Fruit fly (Drosophila melanogaster): ENCODE measurements around the gene CG4631.

The CG4631 gene

DNA sequence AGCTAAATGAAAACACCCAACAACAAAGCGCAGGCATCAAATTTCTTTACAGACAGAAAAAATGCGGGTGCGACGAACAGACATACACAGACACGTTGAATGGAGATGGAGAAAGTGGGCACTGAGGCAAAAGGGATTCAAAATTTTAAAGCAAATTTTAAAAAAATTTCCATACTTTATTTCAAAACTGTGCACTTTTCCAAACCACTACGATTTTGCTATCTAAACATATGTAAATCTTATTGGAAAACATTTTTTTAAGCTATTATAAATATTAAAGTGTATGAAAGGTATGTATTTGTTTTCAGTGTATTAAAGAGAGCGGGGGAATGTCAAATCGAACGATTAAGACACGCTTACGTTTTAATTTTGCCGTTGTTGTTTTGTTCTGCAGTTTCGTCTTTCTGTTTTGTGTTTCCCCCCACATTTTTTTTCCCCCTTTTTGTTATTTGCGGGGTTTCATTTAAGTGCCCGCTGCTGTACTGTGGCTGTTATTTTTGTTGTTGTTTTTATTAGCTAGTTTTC lies 13.3 kb downstream of the CG4631 start (continued):
- TF ChIP-seq Hr78 (GFP tag; optimal IDR thresholded peaks at IDR 0.05) (no peak), Myc (optimal IDR thresholded peaks at IDR 0.05) (no peak), Abd-B (GFP tag; optimal IDR thresholded peaks at IDR 0.05) (no peak), Rel (GFP tag; optimal IDR thresholded peaks at IDR 0.05) (peak; percentile 20), Rel (tag; optimal IDR thresholded peaks at IDR 0.05) (peak; percentile 89)

DNA sequence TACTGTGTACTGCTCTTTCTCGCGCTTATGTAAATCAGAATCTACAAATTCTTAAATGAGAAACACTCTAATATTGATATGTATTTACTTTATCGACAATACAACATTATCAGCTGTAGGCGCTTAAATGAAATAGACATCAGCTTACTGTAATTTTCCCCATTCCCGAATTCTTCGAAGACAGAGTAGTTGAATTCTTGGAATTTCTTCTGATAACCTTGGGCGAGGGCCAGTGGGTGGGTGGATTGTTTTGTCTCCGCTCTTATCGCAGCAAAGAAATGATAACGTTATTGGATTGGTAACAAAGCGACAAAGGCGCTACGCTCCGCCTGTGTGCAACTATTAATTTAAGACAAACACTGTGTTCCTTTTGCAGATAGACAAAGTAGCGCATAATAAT lies 14.3 kb downstream of the CG4631 start:
- TF ChIP-seq dmrt93B (GFP tag; optimal IDR thresholded peaks at IDR 0.05), result no peak
- TF ChIP-seq Hnf4 (GFP tag; optimal IDR thresholded peaks at IDR 0.05), result no peak
- no peak for TF ChIP-seq rgr (GFP tag; optimal IDR thresholded peaks at IDR 0.05)
- no peak for TF ChIP-seq foxo (GFP tag; optimal IDR thresholded peaks at IDR 0.05)
- TF ChIP-seq Hr83 (GFP tag; optimal IDR thresholded peaks at IDR 0.05; ENCODE audit: poor library complexity, severe bottlenecking), result no peak
- TF ChIP-seq Hr78 (GFP tag; optimal IDR thresholded peaks at IDR 0.05), result no peak
- no peak for TF ChIP-seq Dfd (GFP tag; optimal IDR thresholded peaks at IDR 0.05)
- TF ChIP-seq Rel (GFP tag; optimal IDR thresholded peaks at IDR 0.05), result no peak
- TF ChIP-seq Rel (tag; optimal IDR thresholded peaks at IDR 0.05), result no peak
- TF ChIP-seq fru (GFP tag; optimal IDR thresholded peaks at IDR 0.05), result no peak
- no peak for TF ChIP-seq Sp1 (GFP tag; optimal IDR thresholded peaks at IDR 0.05)
- no peak for TF ChIP-seq Myc (optimal IDR thresholded peaks at IDR 0.05)
- TF ChIP-seq br (GFP tag; optimal IDR thresholded peaks at IDR 0.05), result no peak
- TF ChIP-seq tai (GFP tag; optimal IDR thresholded peaks at IDR 0.05), result no peak
- TF ChIP-seq Vsx2 (GFP tag; optimal IDR thresholded peaks at IDR 0.05; ENCODE audit: partially characterized antibody), result no peak
- no peak for TF ChIP-seq usp (GFP tag; optimal IDR thresholded peaks at IDR 0.05)
- TF ChIP-seq pan (optimal IDR thresholded peaks at IDR 0.05), result no peak
- TF ChIP-seq CG9705 (GFP tag; optimal IDR thresholded peaks at IDR 0.05), result no peak
- no peak for TF ChIP-seq h (GFP tag; optimal IDR thresholded peaks at IDR 0.05)
- TF ChIP-seq OdsH (GFP tag; optimal IDR thresholded peaks at IDR 0.05), result no peak

DNA sequence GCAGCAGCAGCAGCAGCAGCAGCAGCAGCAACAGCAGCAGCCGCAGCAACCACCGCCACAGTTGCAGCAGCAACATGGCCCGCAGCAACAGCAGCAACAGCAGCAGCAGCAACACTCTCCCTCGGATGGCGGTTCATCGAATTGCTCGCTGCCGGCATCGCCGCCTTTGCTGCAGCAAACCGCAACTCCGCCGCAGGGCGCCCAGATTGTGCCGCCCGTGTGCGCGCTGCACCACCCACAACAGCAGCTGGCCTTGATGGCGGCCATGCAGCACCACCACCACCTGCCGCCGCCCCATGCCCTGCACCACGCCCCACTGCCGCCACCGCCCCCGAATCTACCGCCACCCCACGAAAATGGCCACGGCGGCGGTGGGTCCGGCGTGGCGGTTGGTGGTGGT lies 15.0 kb downstream of the CG4631 start:
- TF ChIP-seq Dfd (GFP tag; optimal IDR thresholded peaks at IDR 0.05), result peak; percentile 88
- TF ChIP-seq dmrt93B (GFP tag; optimal IDR thresholded peaks at IDR 0.05), result no peak
- no peak for TF ChIP-seq Sp1 (GFP tag; optimal IDR thresholded peaks at IDR 0.05)

dm6 chr2L:16627948-16628347 lies 20.8 kb downstream of the CG4631 start:
- TF ChIP-seq Hr78 (GFP tag; optimal IDR thresholded peaks at IDR 0.05) (no peak), Mio (GFP tag; optimal IDR thresholded peaks at IDR 0.05) (no peak), jim (GFP tag; optimal IDR thresholded peaks at IDR 0.05) (no peak), Dfd (GFP tag; optimal IDR thresholded peaks at IDR 0.05) (no peak), Hnf4 (GFP tag; optimal IDR thresholded peaks at IDR 0.05) (no peak), Myc (optimal IDR thresholded peaks at IDR 0.05) (no peak), Sp1 (GFP tag; optimal IDR thresholded peaks at IDR 0.05) (no peak), CG32264 (GFP tag; optimal IDR thresholded peaks at IDR 0.05) (no peak), dsf (GFP tag; optimal IDR thresholded peaks at IDR 0.05; ENCODE audit: borderline replicate concordance) (no peak), foxo (GFP tag; optimal IDR thresholded peaks at IDR 0.05) (no peak), Hr83 (GFP tag; optimal IDR thresholded peaks at IDR 0.05; ENCODE audit: poor library complexity, severe bottlenecking) (no peak), Dif (GFP tag; optimal IDR thresholded peaks at IDR 0.05; ENCODE audit: partially characterized antibody) (no peak), psq (GFP tag; optimal IDR thresholded peaks at IDR 0.05) (no peak), GATAd (GFP tag; optimal IDR thresholded peaks at IDR 0.05) (no peak), dmrt93B (GFP tag; optimal IDR thresholded peaks at IDR 0.05) (no peak), woc (GFP tag; optimal IDR thresholded peaks at IDR 0.05) (no peak)

- TF ChIP-seq rgr (GFP tag; optimal IDR thresholded peaks at IDR 0.05) (peak; percentile 10), OdsH (GFP tag; optimal IDR thresholded peaks at IDR 0.05) (peak; percentile 35), CG9705 (GFP tag; optimal IDR thresholded peaks at IDR 0.05) (no peak), sv (GFP tag; optimal IDR thresholded peaks at IDR 0.05) (no peak), h (GFP tag; optimal IDR thresholded peaks at IDR 0.05) (peak; percentile 11), N (GFP tag; optimal IDR thresholded peaks at IDR 0.05) (no peak), br (GFP tag; optimal IDR thresholded peaks at IDR 0.05) (no peak)
Observed at dm6 chr2L:16629176-16629575, 22.0 kb downstream of the CG4631 start.

DNA sequence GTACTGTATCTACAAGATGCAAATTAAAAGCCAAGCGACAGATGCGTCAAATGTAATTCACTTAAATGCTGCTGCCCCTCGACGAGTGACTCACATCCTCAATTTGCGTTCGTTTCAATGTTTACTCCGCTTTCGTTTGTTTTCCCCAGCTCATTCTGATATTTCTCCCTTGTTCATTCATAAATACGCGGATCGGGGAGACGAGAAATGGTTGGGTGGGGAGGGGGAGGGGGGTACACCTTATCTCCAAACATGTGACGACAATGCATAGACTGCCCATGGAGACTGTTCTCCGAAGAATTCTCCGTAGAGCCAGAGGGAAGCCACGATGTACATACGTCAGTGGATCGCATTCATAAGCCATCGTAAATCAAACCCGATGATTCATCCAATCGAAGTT lies 30.2 kb downstream of the CG4631 start:
- TF ChIP-seq Rel (GFP tag; optimal IDR thresholded peaks at IDR 0.05) (no peak), Rel (tag; optimal IDR thresholded peaks at IDR 0.05) (peak; percentile 20), Mio (GFP tag; optimal IDR thresholded peaks at IDR 0.05) (no peak), psq (GFP tag; optimal IDR thresholded peaks at IDR 0.05) (peak; percentile 55)
